Fruit fly (Drosophila melanogaster) whole organism, prepupa: Measurements from ENCODE around the gene Hsc70-1.

Source experiments
- Blimp-1 ChIP-seq: fragments of 200-800 bp; sonication (Bioruptor generic); optimal IDR thresholded peaks from 3 replicates; lab custom pipeline; 2017; ENCODE audit warnings: missing biosample characterization, missing genetic modification characterization, mild to moderate bottlenecking, moderate library complexity, missing genetic modification reagents
- CG10669 ChIP-seq: fragments of 200-800 bp; sonication (Bioruptor generic); optimal IDR thresholded peaks from 3 replicates; lab custom pipeline; 2018; ENCODE audit warnings: missing biosample characterization, mild to moderate bottlenecking, missing genetic modification characterization, moderate library complexity
- CG11294 ChIP-seq: fragments of 200-800 bp; sonication (Bioruptor generic); IDR thresholded peaks from 2 replicates; pipeline ENCODE4 v1.3.6; 2022; ENCODE audit warnings: missing biosample characterization, missing genetic modification characterization
- CG11762 ChIP-seq: fragments of 200-800 bp; sonication (Bioruptor generic); optimal IDR thresholded peaks from 3 replicates; lab custom pipeline; 2016; ENCODE audit warnings: missing biosample characterization, missing genetic modification characterization; ENCODE audit not compliant: insufficient read depth
- CG11902 ChIP-seq: fragments of 200-800 bp; sonication (Bioruptor generic); optimal IDR thresholded peaks from 3 replicates; lab custom pipeline; 2016; ENCODE audit warnings: missing biosample characterization, missing genetic modification characterization
- CG15336 ChIP-seq: fragments of 200-800 bp; sonication (Bioruptor generic); IDR thresholded peaks from 2 replicates; pipeline ENCODE4 v1.3.6; 2022; ENCODE audit warnings: missing biosample characterization, missing genetic modification characterization
- CG16779 ChIP-seq: fragments of 200-800 bp; sonication (Bioruptor generic); optimal IDR thresholded peaks from 3 replicates; lab custom pipeline; 2017; ENCODE audit warnings: missing biosample characterization, mild to moderate bottlenecking, missing genetic modification characterization
- CG3032 ChIP-seq: fragments of 200-800 bp; optimal IDR thresholded peaks from 2 replicates; lab custom pipeline; 2019; ENCODE audit warnings: missing biosample characterization, mild to moderate bottlenecking, missing genetic modification characterization, moderate library complexity
- CG31627 ChIP-seq: fragments of 200-800 bp; sonication (Bioruptor generic); optimal IDR thresholded peaks from 3 replicates; lab custom pipeline; 2016; ENCODE audit warnings: missing biosample characterization, missing genetic modification characterization
- CG34406 ChIP-seq: fragments of 200-800 bp; sonication (Bioruptor generic); optimal IDR thresholded peaks from 3 replicates; lab custom pipeline; 2016; ENCODE audit warnings: missing biosample characterization, missing genetic modification characterization
- CG3919 ChIP-seq: fragments of 200-800 bp; sonication (Bioruptor generic); optimal IDR thresholded peaks from 3 replicates; lab custom pipeline; 2016; ENCODE audit warnings: missing biosample characterization, missing genetic modification characterization
- CG4318 ChIP-seq: fragments of 200-800 bp; sonication (Bioruptor generic); optimal IDR thresholded peaks from 3 replicates; lab custom pipeline; 2017; ENCODE audit warnings: missing biosample characterization, mild to moderate bottlenecking, missing genetic modification characterization
- CG6163 ChIP-seq: fragments of 200-800 bp; sonication (Bioruptor generic); IDR thresholded peaks from 3 replicates; pipeline ENCODE4 v1.3.6; 2022; ENCODE audit warnings: missing biosample characterization, missing genetic modification characterization
- CG6792 ChIP-seq: fragments of 200-800 bp; sonication (Bioruptor generic); optimal IDR thresholded peaks from 3 replicates; lab custom pipeline; 2016; ENCODE audit warnings: missing biosample characterization, missing genetic modification characterization
- CG6808 ChIP-seq: fragments of 200-800 bp; sonication (Bioruptor generic); optimal IDR thresholded peaks from 3 replicates; lab custom pipeline; 2017; ENCODE audit warnings: missing biosample characterization, missing genetic modification characterization, mild to moderate bottlenecking, moderate library complexity, missing genetic modification reagents
- CG6854 ChIP-seq: fragments of 200-800 bp; sonication (Bioruptor generic); optimal IDR thresholded peaks from 2 replicates; lab custom pipeline; 2017; ENCODE audit warnings: missing biosample characterization, mild to moderate bottlenecking, missing genetic modification characterization
- CG7368 ChIP-seq: fragments of 200-800 bp; sonication (Bioruptor generic); optimal IDR thresholded peaks from 3 replicates; lab custom pipeline; 2016; ENCODE audit warnings: missing biosample characterization, missing genetic modification characterization
- CG8119 ChIP-seq: fragments of 200-800 bp; sonication (Bioruptor generic); IDR thresholded peaks from 3 replicates; pipeline ENCODE4 v1.3.6; 2022; ENCODE audit warnings: missing biosample characterization, missing genetic modification characterization
- CG8319 ChIP-seq: fragments of 200-800 bp; sonication (Bioruptor generic); optimal IDR thresholded peaks from 3 replicates; lab custom pipeline; 2016; ENCODE audit warnings: missing biosample characterization, missing genetic modification characterization
- CG8632 ChIP-seq: fragments of 200-800 bp; sonication (Bioruptor generic); optimal IDR thresholded peaks from 3 replicates; lab custom pipeline; 2016; ENCODE audit warnings: missing biosample characterization, missing genetic modification characterization
- CG9139 ChIP-seq: fragments of 200-800 bp; sonication (Bioruptor generic); optimal IDR thresholded peaks from 3 replicates; lab custom pipeline; 2017; ENCODE audit warnings: missing biosample characterization, mild to moderate bottlenecking, missing genetic modification characterization
- Eip75B ChIP-seq: fragments of 200-800 bp; sonication (Bioruptor generic); optimal IDR thresholded peaks from 3 replicates; lab custom pipeline; 2016; ENCODE audit warnings: missing biosample characterization, missing genetic modification characterization
- Eip78C ChIP-seq: fragments of 200-800 bp; sonication (Bioruptor generic); peaks from one replicate; lab custom pipeline; 2016; ENCODE audit warnings: missing biosample characterization, missing genetic modification characterization
- Eip93F ChIP-seq: fragments of 200-800 bp; sonication (Bioruptor generic); optimal IDR thresholded peaks from 2 replicates; lab custom pipeline; 2016; ENCODE audit warnings: missing biosample characterization, mild to moderate bottlenecking, missing genetic modification characterization
- Ets21C ChIP-seq: fragments of 200-800 bp; sonication (Bioruptor generic); optimal IDR thresholded peaks from 3 replicates; lab custom pipeline; 2016; ENCODE audit warnings: missing biosample characterization, missing genetic modification characterization
- Ets96B ChIP-seq: fragments of 200-800 bp; optimal IDR thresholded peaks from 2 replicates; lab custom pipeline; 2019; ENCODE audit warnings: missing biosample characterization, mild to moderate bottlenecking, missing genetic modification characterization, moderate library complexity
- Gug ChIP-seq: fragments of 200-800 bp; sonication (Bioruptor generic); IDR thresholded peaks from 2 replicates; pipeline ENCODE4 v1.3.6; 2022; ENCODE audit warnings: missing biosample characterization, missing genetic modification characterization
- Hr38 ChIP-seq: sonication (Bioruptor generic); optimal IDR thresholded peaks from 2 replicates; lab custom pipeline; 2016; ENCODE audit warnings: missing biosample characterization, missing genetic modification characterization
- Hr39 ChIP-seq: fragments of 200-800 bp; sonication (Bioruptor generic); optimal IDR thresholded peaks from 2 replicates; lab custom pipeline; 2016; ENCODE audit warnings: missing biosample characterization, missing genetic modification characterization
- Hr4 ChIP-seq: fragments of 200-800 bp; sonication (Bioruptor generic); optimal IDR thresholded peaks from 3 replicates; lab custom pipeline; 2016; ENCODE audit warnings: missing biosample characterization, missing genetic modification characterization
- Lpt ChIP-seq: fragments of 200-800 bp; sonication (Bioruptor generic); optimal IDR thresholded peaks from 3 replicates; lab custom pipeline; 2016; ENCODE audit warnings: missing biosample characterization, missing genetic modification characterization
- Met ChIP-seq: fragments of 200-800 bp; sonication (Bioruptor generic); optimal IDR thresholded peaks from 3 replicates; lab custom pipeline; 2016; ENCODE audit warnings: missing biosample characterization, missing genetic modification characterization
- OdsH ChIP-seq: fragments of 200-800 bp; sonication (Bioruptor generic); optimal IDR thresholded peaks from 3 replicates; lab custom pipeline; 2016; ENCODE audit warnings: missing biosample characterization, missing genetic modification characterization
- Smox ChIP-seq: fragments of 200-800 bp; sonication (Bioruptor generic); optimal IDR thresholded peaks from 3 replicates; lab custom pipeline; 2016; ENCODE audit warnings: missing biosample characterization, missing genetic modification characterization
- Sox102F ChIP-seq: fragments of 200-800 bp; sonication (Bioruptor generic); optimal IDR thresholded peaks from 2 replicates; lab custom pipeline; 2016; ENCODE audit warnings: missing biosample characterization, mild to moderate bottlenecking, missing genetic modification characterization
- Sox14 ChIP-seq: fragments of 200-800 bp; sonication (Bioruptor generic); optimal IDR thresholded peaks from 3 replicates; lab custom pipeline; 2016; ENCODE audit warnings: missing biosample characterization, missing genetic modification characterization
- Sox15 ChIP-seq: fragments of 200-800 bp; sonication (Bioruptor generic); optimal IDR thresholded peaks from 3 replicates; lab custom pipeline; 2016; ENCODE audit warnings: missing biosample characterization, missing genetic modification characterization
- acj6 ChIP-seq: fragments of 200-800 bp; sonication (Bioruptor generic); optimal IDR thresholded peaks from 3 replicates; lab custom pipeline; 2016; ENCODE audit warnings: missing biosample characterization, missing genetic modification characterization
- cyc ChIP-seq: fragments of 200-800 bp; sonication (Bioruptor generic); optimal IDR thresholded peaks from 3 replicates; lab custom pipeline; 2016; ENCODE audit warnings: missing biosample characterization, missing genetic modification characterization
- dac ChIP-seq: fragments of 200-800 bp; sonication (Bioruptor generic); optimal IDR thresholded peaks from 2 replicates; lab custom pipeline; 2017; ENCODE audit warnings: missing biosample characterization, mild to moderate bottlenecking, missing genetic modification characterization
- dsx ChIP-seq: fragments of 200-800 bp; optimal IDR thresholded peaks from 3 replicates; lab custom pipeline; 2019; ENCODE audit warnings: missing biosample characterization, mild to moderate bottlenecking, missing genetic modification characterization, moderate library complexity; ENCODE audit not compliant: poor library complexity, severe bottlenecking
- eg ChIP-seq: fragments of 200-800 bp; sonication (Bioruptor generic); IDR thresholded peaks from 3 replicates; pipeline ENCODE4 v1.3.6; 2022; ENCODE audit warnings: missing biosample characterization, missing genetic modification characterization
- esn ChIP-seq: fragments of 200-800 bp; sonication (Bioruptor generic); optimal IDR thresholded peaks from 2 replicates; lab custom pipeline; 2016; ENCODE audit warnings: missing biosample characterization, mild to moderate bottlenecking, missing genetic modification characterization, moderate library complexity
- fd59A ChIP-seq: fragments of 200-800 bp; sonication (Bioruptor generic); optimal IDR thresholded peaks from 2 replicates; lab custom pipeline; 2017; ENCODE audit warnings: missing biosample characterization, mild to moderate bottlenecking, missing genetic modification characterization, missing genetic modification reagents
- fd85E ChIP-seq: fragments of 200-800 bp; sonication (Bioruptor generic); optimal IDR thresholded peaks from 3 replicates; lab custom pipeline; 2016; ENCODE audit warnings: missing biosample characterization, missing genetic modification characterization
- lz ChIP-seq: fragments of 200-800 bp; sonication (Bioruptor generic); optimal IDR thresholded peaks from 3 replicates; lab custom pipeline; 2016; ENCODE audit warnings: missing biosample characterization, missing genetic modification characterization
- net ChIP-seq: fragments of 200-800 bp; sonication (Bioruptor generic); optimal IDR thresholded peaks from 3 replicates; lab custom pipeline; 2016; ENCODE audit warnings: missing biosample characterization, missing genetic modification characterization
- pdm3 ChIP-seq: fragments of 200-800 bp; sonication (Bioruptor generic); optimal IDR thresholded peaks from 3 replicates; lab custom pipeline; 2016; ENCODE audit warnings: missing biosample characterization, missing genetic modification characterization
- salr ChIP-seq, 2 experiments: fragments of 200-800 bp; sonication (Bioruptor generic); optimal IDR thresholded peaks; 3 replicates each; lab custom pipeline; 2016 to 2018; ENCODE audit warnings: missing biosample characterization in 2 of 2, missing genetic modification characterization in 2 of 2, mild to moderate bottlenecking in 1 of 2
- spab ChIP-seq: fragments of 200-800 bp; sonication (Bioruptor generic); optimal IDR thresholded peaks from 2 replicates; lab custom pipeline; 2017; ENCODE audit warnings: missing biosample characterization, mild to moderate bottlenecking, missing genetic modification characterization, missing genetic modification reagents
- ss ChIP-seq, 2 experiments: fragments of 200-800 bp; sonication (Bioruptor generic); optimal IDR thresholded peaks; 2 replicates in 1 of 2; 3 replicates in 1 of 2; lab custom pipeline; 2017 to 2018; ENCODE audit warnings: mild to moderate bottlenecking in 2 of 2, missing biosample characterization in 2 of 2, missing genetic modification characterization in 2 of 2, moderate library complexity in 1 of 2
- svp ChIP-seq: fragments of 200-800 bp; sonication (Bioruptor generic); peaks from one replicate; lab custom pipeline; 2016; ENCODE audit warnings: missing biosample characterization, missing genetic modification characterization
- vri ChIP-seq: fragments of 200-800 bp; sonication (Bioruptor generic); optimal IDR thresholded peaks from 3 replicates; lab custom pipeline; 2016; ENCODE audit warnings: missing biosample characterization, mild to moderate bottlenecking, missing genetic modification characterization

The Hsc70-1 gene

DNA sequence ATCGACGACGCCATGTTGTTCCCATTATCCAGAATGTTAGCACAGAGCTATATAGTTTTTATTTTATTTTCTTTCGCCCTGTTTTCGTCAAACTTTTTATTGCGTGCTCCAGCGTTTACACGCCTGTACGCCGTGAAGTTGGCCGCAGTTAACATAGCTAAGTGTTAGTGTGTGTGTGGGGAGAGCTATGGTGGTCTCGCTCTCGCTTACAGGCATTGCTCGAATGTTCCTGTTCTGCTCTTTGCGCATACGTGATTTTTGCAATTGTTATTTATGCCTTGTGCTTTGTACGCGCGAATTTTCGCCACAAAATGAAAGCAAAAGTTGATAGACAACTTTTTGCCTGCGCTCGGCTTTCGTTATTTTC, 30.2 kb downstream of the Hsc70-1 start:
- no peak for TF ChIP-seq spab (GFP tag; lab: Kevin White, UChicago)
- no peak for TF ChIP-seq Sox102F (GFP tag; lab: Kevin White, UChicago)
- no peak for TF ChIP-seq cyc
- TF ChIP-seq CG4318 (GFP tag; lab: Kevin White, UChicago): no peak
- no peak for TF ChIP-seq Ets96B
- TF ChIP-seq Lpt: peak; percentile 13
- TF ChIP-seq Gug (GFP tag; lab: Robert Waterston, UW): no peak
- peak; percentile 13 for TF ChIP-seq dsx (GFP tag; lab: Kevin White, UChicago)
- TF ChIP-seq Sox15 (GFP tag; lab: Kevin White, UChicago): no peak
- no peak for TF ChIP-seq Hr4 (GFP tag; lab: Kevin White, UChicago)
- TF ChIP-seq ss (GFP tag; optimal IDR thresholded peaks at IDR 0.05; lab: Kevin White, UChicago): peak in 1 of 2 experiments; percentile 25
- peak; percentile 35 for TF ChIP-seq Sox14 (GFP tag; lab: Kevin White, UChicago)
- TF ChIP-seq Eip78C: peak; percentile 74
- no peak for TF ChIP-seq CG6792 (GFP tag; lab: Kevin White, UChicago)
- TF ChIP-seq CG11294: no peak
- TF ChIP-seq CG3032 (tag; lab: Kevin White, UChicago): no peak
- peak in 1 of 2 experiments; percentile 33 for TF ChIP-seq salr (GFP tag; optimal IDR thresholded peaks at IDR 0.05; lab: Kevin White, UChicago)
- no peak for TF ChIP-seq Hr39 (GFP tag; lab: Kevin White, UChicago)
- peak; percentile 26 for TF ChIP-seq vri (GFP tag; lab: Kevin White, UChicago)
- peak; percentile 7 for TF ChIP-seq pdm3 (GFP tag; lab: Kevin White, UChicago)
- TF ChIP-seq Smox: no peak
- no peak for TF ChIP-seq Ets21C
- TF ChIP-seq svp (GFP tag; lab: Kevin White, UChicago): no peak
- TF ChIP-seq Hr38 (GFP tag; lab: Kevin White, UChicago): no peak
- no peak for TF ChIP-seq CG31627
- TF ChIP-seq CG9139 (GFP tag; lab: Kevin White, UChicago): peak; percentile 26
- peak; percentile 5 for TF ChIP-seq Met (GFP tag; lab: Kevin White, UChicago)
- peak; percentile 96 for TF ChIP-seq Blimp-1
- TF ChIP-seq Eip93F (GFP tag; lab: Kevin White, UChicago): no peak
- TF ChIP-seq eg (GFP tag; lab: Robert Waterston, UW): peak; percentile 34
- no peak for TF ChIP-seq CG11762 (GFP tag; lab: Kevin White, UChicago)
- no peak for TF ChIP-seq acj6 (GFP tag; lab: Kevin White, UChicago)
- TF ChIP-seq net: peak; percentile 21
- TF ChIP-seq CG15336 (GFP tag; lab: Robert Waterston, UW): no peak; the same call in 1 of the 2 replicates
- no peak for TF ChIP-seq CG11902 (GFP tag; lab: Kevin White, UChicago)
- TF ChIP-seq CG10669 (GFP tag; lab: Kevin White, UChicago): no peak
- no peak for TF ChIP-seq Eip75B (GFP tag; lab: Kevin White, UChicago)
- no peak for TF ChIP-seq CG8319 (GFP tag; lab: Kevin White, UChicago)
- no peak for TF ChIP-seq CG6854 (GFP tag; lab: Kevin White, UChicago)
- TF ChIP-seq esn (GFP tag; lab: Kevin White, UChicago): peak; percentile 46
- peak; percentile 4 for TF ChIP-seq fd85E
- TF ChIP-seq lz (GFP tag; lab: Kevin White, UChicago): no peak
- TF ChIP-seq dac (GFP tag; lab: Kevin White, UChicago): peak; percentile 21
- no peak for TF ChIP-seq CG34406 (GFP tag; lab: Kevin White, UChicago)
- no peak for TF ChIP-seq CG16779 (tag; lab: Kevin White, UChicago)
- no peak for TF ChIP-seq fd59A
- no peak for TF ChIP-seq CG6808 (GFP tag; lab: Kevin White, UChicago)
- TF ChIP-seq OdsH (GFP tag; lab: Kevin White, UChicago): no peak
- peak; percentile 16 for TF ChIP-seq CG8632
- TF ChIP-seq CG7368 (GFP tag; lab: Kevin White, UChicago): no peak
- no peak for TF ChIP-seq CG8119 (GFP tag; lab: Robert Waterston, UW)
- TF ChIP-seq CG3919 (GFP tag; lab: Kevin White, UChicago): no peak
- peak; percentile 95 for TF ChIP-seq CG6163 (GFP tag; lab: Robert Waterston, UW)
